Fruit fly (Drosophila melanogaster): Measurements from ENCODE around the gene CG4281.

Gene CG4281

dm6 chrX:2083678-2084162 lies 18.8 kb upstream of the CG4281 start (continued):
- peak; percentile 74 for TF ChIP-seq Rx (GFP tag; IDR thresholded peaks at IDR 0.05)
- no peak for TF ChIP-seq prd (optimal IDR thresholded peaks at IDR 0.05)
- peak; percentile 91 for TF ChIP-seq prd (GFP tag; IDR thresholded peaks at IDR 0.05)
- TF ChIP-seq NFAT (GFP tag; IDR thresholded peaks at IDR 0.05), result peak; percentile 62
- TF ChIP-seq dysf (GFP tag; IDR thresholded peaks at IDR 0.05), result peak; percentile 89
- TF ChIP-seq CG8478 (optimal IDR thresholded peaks at IDR 0.05), result no peak
- TF ChIP-seq BEAF-32 (GFP tag; optimal IDR thresholded peaks at IDR 0.05), result no peak
- TF ChIP-seq Med (GFP tag), result peak; percentile 97
- TF ChIP-seq H15 (GFP tag; IDR thresholded peaks at IDR 0.05), result peak; percentile 87
- peak; percentile 62 for TF ChIP-seq crc (GFP tag; optimal IDR thresholded peaks at IDR 0.05)
- peak; percentile 74 for TF ChIP-seq CG4617 (GFP tag; optimal IDR thresholded peaks at IDR 0.05; ENCODE audit: borderline replicate concordance)
- peak; percentile 70 for TF ChIP-seq pho (GFP tag; optimal IDR thresholded peaks at IDR 0.05)
- TF ChIP-seq CHES-1-like (GFP tag; optimal IDR thresholded peaks at IDR 0.05), result peak; percentile 81
- peak; percentile 73 for TF ChIP-seq Dad (GFP tag; optimal IDR thresholded peaks at IDR 0.05)
- peak; percentile 60; the same call in 1 of the 2 replicates for TF ChIP-seq rib (GFP tag; IDR thresholded peaks at IDR 0.05)
- 0 out of 2 replicates have a peak, but pooled peaks have one; percentile 50 for TF ChIP-seq toy (GFP tag; IDR thresholded peaks at IDR 0.05)
- peak; percentile 18 for TF ChIP-seq CTCF (GFP tag; optimal IDR thresholded peaks at IDR 0.05)
- TF ChIP-seq Myb (GFP tag; optimal IDR thresholded peaks at IDR 0.05), result peak; percentile 68
- peak; percentile 68; the same call in 1 of the 2 replicates for TF ChIP-seq Oaz (GFP tag; IDR thresholded peaks at IDR 0.05)
- no peak for TF ChIP-seq exex (tag; optimal IDR thresholded peaks at IDR 0.05)
- peak; percentile 69 for TF ChIP-seq repo (GFP tag; optimal IDR thresholded peaks at IDR 0.05)
- TF ChIP-seq CG2678 (tag; optimal IDR thresholded peaks at IDR 0.05), result peak; percentile 74
- TF ChIP-seq YL-1 (GFP tag; optimal IDR thresholded peaks at IDR 0.05), result peak; percentile 11
- TF ChIP-seq CG9727 (GFP tag; optimal IDR thresholded peaks at IDR 0.05), result peak; percentile 77
- TF ChIP-seq nom (GFP tag; optimal IDR thresholded peaks at IDR 0.05), result peak; percentile 83
- peak; percentile 78 for TF ChIP-seq CG17385 (GFP tag; optimal IDR thresholded peaks at IDR 0.05)
- no peak for TF ChIP-seq Tbp (GFP tag; optimal IDR thresholded peaks at IDR 0.05)
- TF ChIP-seq PHDP (tag; optimal IDR thresholded peaks at IDR 0.05), result peak; percentile 84
- no peak for TF ChIP-seq Sin3A (optimal IDR thresholded peaks at IDR 0.05)
- peak; percentile 50; the same call in 1 of the 2 replicates for TF ChIP-seq CG11085 (GFP tag; IDR thresholded peaks at IDR 0.05)
- TF ChIP-seq az2 (GFP tag; optimal IDR thresholded peaks at IDR 0.05), result peak; percentile 82
- TF ChIP-seq E2f2 (GFP tag; IDR thresholded peaks at IDR 0.05), result peak; percentile 68
- no peak for TF ChIP-seq lov (optimal IDR thresholded peaks at IDR 0.05)
- peak; percentile 84; the same call in 1 of the 3 replicates for TF ChIP-seq lov (GFP tag; IDR thresholded peaks at IDR 0.05)
- no peak for TF ChIP-seq nerfin-2 (GFP tag; IDR thresholded peaks at IDR 0.05; ENCODE audit: partially characterized antibody)
- peak; percentile 66 for TF ChIP-seq CG8281 (tag; optimal IDR thresholded peaks at IDR 0.05)
- TF ChIP-seq CG3163 (GFP tag; optimal IDR thresholded peaks at IDR 0.05), result peak; percentile 75
- peak; percentile 71 for TF ChIP-seq CG12744 (GFP tag; optimal IDR thresholded peaks at IDR 0.05)
- no peak for TF ChIP-seq ato (GFP tag; IDR thresholded peaks at IDR 0.05; ENCODE audit: partially characterized antibody)
- TF ChIP-seq pfk (GFP tag; optimal IDR thresholded peaks at IDR 0.05), result no peak
- peak; percentile 65 for TF ChIP-seq CG12299 (tag; optimal IDR thresholded peaks at IDR 0.05)
- peak; percentile 77 for TF ChIP-seq corto (GFP tag; optimal IDR thresholded peaks at IDR 0.05)
- TF ChIP-seq Sox100B (GFP tag; optimal IDR thresholded peaks at IDR 0.05), result peak; percentile 52
- TF ChIP-seq lilli (GFP tag; optimal IDR thresholded peaks at IDR 0.05), result peak; percentile 81
- TF ChIP-seq bbx (GFP tag; IDR thresholded peaks at IDR 0.05; ENCODE audit: partially characterized antibody), result no peak
- peak; percentile 71; the same call in 1 of the 2 replicates for TF ChIP-seq CG14014 (GFP tag; IDR thresholded peaks at IDR 0.05)
- TF ChIP-seq gsb (GFP tag; IDR thresholded peaks at IDR 0.05), result peak; percentile 72
- peak; percentile 55 for TF ChIP-seq CG13296 (GFP tag; optimal IDR thresholded peaks at IDR 0.05)
- peak; percentile 84 for TF ChIP-seq tgo (GFP tag; IDR thresholded peaks at IDR 0.05)
- TF ChIP-seq CG17186 (GFP tag; optimal IDR thresholded peaks at IDR 0.05), result peak; percentile 57
- peak; percentile 85 for TF ChIP-seq CG1529 (GFP tag; optimal IDR thresholded peaks at IDR 0.05)
- peak; percentile 61; the same call in 1 of the 2 replicates for TF ChIP-seq CG8765 (GFP tag; IDR thresholded peaks at IDR 0.05)
